Worm (Caenorhabditis elegans) whole organism, dauer: ENCODE results near the gene F59B10.2.
"Not testable (repeated sequence)": the region's sequence is repeated elsewhere in the genome, so short reads cannot be mapped to it uniquely, and the experiment has no call there.

ENCODE experiments used
- unc-62 ChIP-seq: sonication (generic microtip); optimal IDR thresholded peaks from 2 replicates; lab custom pipeline; 2017; ENCODE audit warnings: missing biosample characterization, missing genetic modification reagents, missing genetic modification characterization

F59B10.2 gene

ce11 chrII:10501578-10501977, 8.1 kb downstream of the F59B10.2 start:
- no peak for TF ChIP-seq unc-62 (GFP tag; lab: Kevin White, UChicago)

- TF ChIP-seq unc-62 (GFP tag; lab: Kevin White, UChicago) = no peak
Measured at ce11 chrII:10500674-10501073, 9.0 kb downstream of the F59B10.2 start.

ce11 chrII:10495912-10496311, 13.7 kb downstream of the F59B10.2 start, which contains the start of gene ZK666.12:
TSS of gene ZK666.12 (plus strand) at chrII:10496212.
- TF ChIP-seq unc-62 (GFP tag; lab: Kevin White, UChicago) = no peak

DNA sequence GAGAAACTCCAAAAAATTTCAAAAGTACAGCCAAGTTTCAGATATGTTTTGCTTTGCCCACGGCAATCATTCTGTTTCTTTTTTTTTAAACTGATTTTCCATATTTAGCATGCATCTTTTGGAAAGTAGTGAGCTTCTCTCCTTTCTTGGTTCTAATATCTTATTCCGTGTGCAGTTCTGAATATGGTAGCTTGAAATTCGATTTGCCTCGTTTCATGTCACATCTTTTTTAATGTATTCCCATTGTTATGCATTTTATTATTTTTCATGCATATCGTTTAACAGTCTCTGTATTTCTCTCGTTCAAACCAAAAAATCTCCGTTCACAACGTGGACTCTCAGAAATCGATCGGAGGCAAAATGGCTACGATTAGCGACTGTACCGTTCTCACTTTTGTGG, 15.2 kb downstream of the F59B10.2 start, which contains the start of gene ZK666.14:
Gene ZK666.14 (plus strand): TSS at position 301 of the 400 bp plus-strand sequence.
- no peak for TF ChIP-seq unc-62 (GFP tag; lab: Kevin White, UChicago)

DNA sequence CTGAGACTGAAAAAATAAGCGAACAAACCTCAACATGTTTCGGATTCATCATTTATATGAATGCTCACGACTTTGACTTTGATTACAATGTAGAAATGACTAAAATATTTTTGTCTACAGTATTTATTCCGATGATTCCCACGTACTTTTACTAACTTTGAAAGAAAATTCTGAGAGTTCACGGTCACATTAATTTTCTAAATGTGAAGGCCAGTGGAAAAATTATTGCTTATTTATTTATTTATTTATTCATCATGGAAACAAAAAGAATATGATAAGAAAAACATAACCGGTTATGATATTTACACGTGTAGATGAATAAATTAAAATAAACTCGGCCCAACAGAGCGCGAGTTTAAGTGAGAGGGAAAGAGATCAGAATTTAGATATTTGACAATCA, 16.6 kb downstream of the F59B10.2 start, which contains the start of gene ZK666.8:
Gene ZK666.8 (minus strand): TSS at position 101 of the 400 bp plus-strand sequence.
- TF ChIP-seq unc-62 (GFP tag; lab: Kevin White, UChicago) = not testable (repeated sequence)

- no peak for TF ChIP-seq unc-62 (GFP tag; lab: Kevin White, UChicago)
Measured at ce11 chrII:10490329-10490728, 19.3 kb downstream of the F59B10.2 start, which contains the start of gene clec-61. TSS of gene clec-61 (minus strand) at chrII:10490537.

ce11 chrII:10486738-10487137, 22.9 kb downstream of the F59B10.2 start, which contains the start of gene ZK666.15:
TSS of gene ZK666.15 (plus strand) at chrII:10487038.
- TF ChIP-seq unc-62 (GFP tag; lab: Kevin White, UChicago) = no peak

ce11 chrII:10485640-10486039, 24.0 kb downstream of the F59B10.2 start:
- no peak for TF ChIP-seq unc-62 (GFP tag; lab: Kevin White, UChicago)

ce11 chrII:10483860-10484259, 25.8 kb downstream of the F59B10.2 start:
- no peak for TF ChIP-seq unc-62 (GFP tag; lab: Kevin White, UChicago)

- TF ChIP-seq unc-62 (GFP tag; lab: Kevin White, UChicago) = no peak
Measured at ce11 chrII:10482899-10483298, 26.7 kb downstream of the F59B10.2 start.

DNA sequence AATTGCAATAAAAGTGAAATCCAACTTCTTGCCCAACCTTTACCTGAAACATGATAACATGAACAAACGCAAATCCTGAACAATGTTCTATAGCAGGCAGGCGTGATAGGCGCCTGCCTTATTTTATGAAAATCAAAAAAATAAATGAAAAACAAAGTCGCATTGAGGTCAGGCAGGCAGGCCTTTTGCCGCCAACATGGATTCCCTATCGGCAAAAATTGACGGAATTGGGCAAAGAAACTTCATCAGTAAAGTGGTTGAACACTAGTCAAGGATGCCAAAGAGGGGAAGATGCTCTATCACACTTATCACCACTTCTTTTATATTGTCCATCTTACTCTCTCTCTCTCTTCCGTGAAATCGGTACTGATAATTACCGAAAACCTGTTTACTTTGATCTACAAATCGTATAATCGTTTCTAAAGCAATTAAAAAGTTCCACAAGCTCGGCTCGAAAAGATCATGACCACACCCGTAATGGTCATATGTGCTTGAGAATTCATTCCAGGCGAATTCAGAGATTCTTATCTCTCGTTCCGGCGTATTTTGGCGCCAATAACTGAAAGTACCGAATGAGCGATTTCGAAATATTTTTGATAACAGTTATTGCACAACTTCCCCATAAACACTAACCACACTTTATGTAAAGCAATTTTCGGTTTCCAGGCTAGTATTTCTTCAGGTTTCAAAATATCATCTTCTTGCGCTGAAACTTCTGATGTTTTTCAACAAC, 27.7 kb downstream of the F59B10.2 start, which contains the start of the genes clec-60 and ZK666.11:
Gene clec-60 (minus strand): TSS at position 51 of the 733 bp plus-strand sequence.
Gene ZK666.11 (plus strand): TSS at position 699 of the 733 bp plus-strand sequence.
- TF ChIP-seq unc-62 (GFP tag; lab: Kevin White, UChicago) = no peak

DNA sequence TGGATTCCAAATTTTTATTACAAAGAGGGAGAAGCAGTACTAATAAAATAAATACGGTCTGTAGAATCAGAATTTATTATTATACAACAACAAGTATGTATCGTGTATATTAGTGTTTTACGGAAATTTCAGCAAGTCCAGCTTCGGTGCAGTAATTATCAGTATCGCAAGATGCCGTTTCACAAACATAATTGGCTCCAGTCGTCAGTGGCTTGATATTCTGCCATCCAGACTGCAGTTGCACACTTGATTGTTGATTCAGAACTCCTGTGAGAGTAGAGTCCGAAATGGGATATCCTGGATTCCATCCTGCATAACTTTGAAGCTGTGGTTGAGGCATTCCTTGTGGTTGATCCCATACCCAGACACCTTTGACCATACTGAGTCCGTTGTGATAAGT, 29.6 kb downstream of the F59B10.2 start:
- TF ChIP-seq unc-62 (GFP tag; lab: Kevin White, UChicago) = no peak

ce11 chrII:10479348-10479747, 30.3 kb downstream of the F59B10.2 start, which contains the start of gene clec-59:
TSS of gene clec-59 (minus strand) at chrII:10479448.
- TF ChIP-seq unc-62 (GFP tag; lab: Kevin White, UChicago) = no peak

DNA sequence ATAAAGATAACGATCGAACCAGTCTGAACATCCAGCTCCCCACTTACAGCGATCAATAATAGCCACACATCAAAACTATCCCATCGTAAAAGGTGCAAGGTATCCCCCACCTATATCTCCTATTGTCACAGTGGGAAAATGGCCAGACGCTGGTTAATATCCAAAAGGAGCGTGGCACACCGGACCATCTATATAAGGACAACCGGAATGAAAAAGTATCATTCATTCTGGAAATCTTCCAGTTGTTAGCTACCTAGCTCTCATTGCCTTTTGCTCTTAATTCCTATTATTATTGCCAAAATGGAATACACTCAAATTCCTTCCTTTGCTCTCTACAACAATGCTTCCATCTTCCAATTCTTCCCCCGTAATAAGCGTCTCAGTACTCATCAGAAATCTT, 32.7 kb downstream of the F59B10.2 start, which contains the start of gene ZK666.4:
Gene ZK666.4 (plus strand): TSS at position 301 of the 400 bp plus-strand sequence.
- no peak for TF ChIP-seq unc-62 (GFP tag; lab: Kevin White, UChicago)

ce11 chrII:10476039-10476438, 33.6 kb downstream of the F59B10.2 start, which contains the start of gene clec-58:
TSS of gene clec-58 (minus strand) at chrII:10476139.
- TF ChIP-seq unc-62 (GFP tag; lab: Kevin White, UChicago) = no peak

DNA sequence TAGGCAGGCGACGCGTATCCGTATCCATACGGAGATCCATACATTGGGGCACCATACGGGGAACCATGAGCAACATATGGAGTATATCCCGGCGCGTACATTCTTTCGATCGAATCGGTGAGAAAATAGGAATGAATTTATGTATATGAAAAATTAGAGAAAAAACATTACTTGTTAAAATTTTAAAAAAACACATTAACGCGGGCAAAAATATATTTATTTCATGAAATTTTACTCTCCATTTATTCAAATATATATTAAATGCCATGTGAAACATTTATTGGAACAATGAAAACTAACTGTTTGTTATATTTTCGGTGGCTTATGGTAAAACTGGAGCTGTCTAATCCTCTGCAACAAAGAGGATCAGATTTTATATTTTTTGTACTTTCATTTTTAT, 37.9 kb downstream of the F59B10.2 start, which contains the start of gene ZK666.2:
Gene ZK666.2 (minus strand): TSS at position 101 of the 400 bp plus-strand sequence.
- no peak for TF ChIP-seq unc-62 (GFP tag; lab: Kevin White, UChicago)
